Worm (Caenorhabditis elegans) whole organism, L4 larva: ENCODE results near the gene aagr-2.
A peak's percentile ranks its signal among the peaks of the same experiment; 100 is the strongest.

Experiments
- F10B5.3 ChIP-seq: sonication (generic microtip); optimal IDR thresholded peaks from 2 replicates; lab custom pipeline; 2016; ENCODE audit warnings: mild to moderate bottlenecking, missing genetic modification characterization, missing compliant biosample characterization
- F26F4.8 ChIP-seq: fragments of 200-800 bp; sonication (Bioruptor generic); conservative IDR thresholded peaks from 2 replicates; pipeline ENCODE4 v1.3.6; 2022; ENCODE audit warnings: missing genetic modification characterization, missing compliant biosample characterization
- F37D6.2 ChIP-seq: sonication (generic microtip); optimal IDR thresholded peaks from 2 replicates; lab custom pipeline; 2016; ENCODE audit warnings: mild to moderate bottlenecking, missing genetic modification characterization, missing compliant biosample characterization
- F44E2.7 ChIP-seq: fragments of 200-800 bp; sonication (Bioruptor generic); IDR thresholded peaks from 2 replicates; pipeline ENCODE4 v2.1.2; 2022; ENCODE audit warnings: missing genetic modification characterization, missing compliant biosample characterization
- T20F7.1 ChIP-seq: fragments of 200-800 bp; sonication (Bioruptor generic); optimal IDR thresholded peaks from 2 replicates; lab custom pipeline; 2018; ENCODE audit warnings: mild to moderate bottlenecking, missing genetic modification characterization, missing compliant biosample characterization
- Y48G9A.11 ChIP-seq: fragments of 200-800 bp; sonication (Bioruptor generic); IDR thresholded peaks from 2 replicates; pipeline ENCODE4 v1.3.6; 2022; ENCODE audit warnings: missing genetic modification reagents, missing genetic modification characterization, missing compliant biosample characterization
- ZK337.2 ChIP-seq: fragments of 200-800 bp; sonication (Bioruptor generic); IDR thresholded peaks from 2 replicates; pipeline ENCODE4 v1.3.6; 2022; ENCODE audit warnings: missing genetic modification reagents, missing genetic modification characterization, missing compliant biosample characterization
- ZK546.5 ChIP-seq, 2 experiments: sonication (generic microtip); optimal IDR thresholded peaks; 2 replicates each; lab custom pipeline; 2017; ENCODE audit warnings: missing biosample characterization in 2 of 2, missing genetic modification characterization in 2 of 2
- aha-1 ChIP-seq: fragments of 150-350 bp; peaks from one replicate; lab custom pipeline; 2014; ENCODE audit warnings: missing biosample characterization, missing genetic modification characterization
- ama-1 ChIP-seq: fragments of 150-350 bp; optimal IDR thresholded peaks from 2 replicates; lab custom pipeline; 2014; ENCODE audit warnings: inconsistent platforms, mixed read lengths
- arid-1 ChIP-seq: fragments of 200-800 bp; sonication (Bioruptor generic); conservative IDR thresholded peaks from 2 replicates; pipeline ENCODE4 v1.3.6; 2022; ENCODE audit warnings: missing genetic modification reagents, missing genetic modification characterization, missing compliant biosample characterization
- ceh-28 ChIP-seq: fragments of 150-350 bp; optimal IDR thresholded peaks from 2 replicates; lab custom pipeline; 2014; ENCODE audit warnings: missing biosample characterization, missing genetic modification reagents, missing genetic modification characterization
- ceh-32 ChIP-seq: sonication (generic microtip); optimal IDR thresholded peaks from 2 replicates; lab custom pipeline; 2016; ENCODE audit warnings: mild to moderate bottlenecking, missing genetic modification characterization, missing compliant biosample characterization; ENCODE audit not compliant: poor library complexity
- ceh-44 ChIP-seq: fragments of 200-800 bp; sonication (Bioruptor generic); IDR thresholded peaks from 2 replicates; pipeline ENCODE4 v1.3.6; 2022; ENCODE audit warnings: missing genetic modification reagents, missing genetic modification characterization, missing compliant biosample characterization
- ceh-62 ChIP-seq: sonication (generic microtip); optimal IDR thresholded peaks from 2 replicates; lab custom pipeline; 2017; ENCODE audit warnings: missing biosample characterization, missing genetic modification characterization
- ctbp-1 ChIP-seq: fragments of 200-800 bp; sonication (Bioruptor generic); IDR thresholded peaks from 2 replicates; pipeline ENCODE4 v1.3.6; 2022; ENCODE audit warnings: missing genetic modification reagents, missing genetic modification characterization, missing compliant biosample characterization
- daf-12 ChIP-seq: fragments of 150-350 bp; optimal IDR thresholded peaks from 2 replicates; lab custom pipeline; 2014; ENCODE audit warnings: missing biosample characterization, missing genetic modification reagents, missing genetic modification characterization
- daf-16 ChIP-seq, 3 experiments: sonication (generic microtip); optimal IDR thresholded peaks; 2 replicates each; lab custom pipeline; 2016 to 2017; ENCODE audit warnings: missing genetic modification characterization in 3 of 3, missing genetic modification reagents in 3 of 3, mild to moderate bottlenecking in 2 of 3, missing compliant biosample characterization in 2 of 3, missing biosample characterization in 1 of 3, moderate library complexity in 1 of 3
- daf-19 ChIP-seq: fragments of 200-800 bp; sonication (Bioruptor generic); conservative IDR thresholded peaks from 2 replicates; pipeline ENCODE4 v1.3.6; 2022; ENCODE audit warnings: missing genetic modification characterization, missing compliant biosample characterization
- daf-8 ChIP-seq: fragments of 200-800 bp; sonication (Bioruptor generic); IDR thresholded peaks from 2 replicates; pipeline ENCODE4 v1.3.6; 2022; ENCODE audit warnings: missing genetic modification characterization, missing compliant biosample characterization
- dmd-9 ChIP-seq: fragments of 200-800 bp; sonication (Bioruptor generic); IDR thresholded peaks from 2 replicates; pipeline ENCODE4 v1.3.6; 2022; ENCODE audit warnings: missing genetic modification reagents, missing genetic modification characterization, missing compliant biosample characterization
- dpl-1 ChIP-seq: fragments of 150-350 bp; optimal IDR thresholded peaks from 2 replicates; lab custom pipeline; 2014; ENCODE audit warnings: missing biosample characterization, missing genetic modification reagents, missing genetic modification characterization
- duxl-1 ChIP-seq: sonication (generic microtip); optimal IDR thresholded peaks from 2 replicates; lab custom pipeline; 2016; ENCODE audit warnings: mild to moderate bottlenecking, missing genetic modification characterization, moderate library complexity, missing compliant biosample characterization; ENCODE audit not compliant: poor library complexity
- egl-27 ChIP-seq: sonication (generic microtip); optimal IDR thresholded peaks from 3 replicates; lab custom pipeline; 2017; ENCODE audit warnings: missing biosample characterization, missing genetic modification reagents, missing genetic modification characterization
- egl-43 ChIP-seq: fragments of 200-800 bp; sonication (Bioruptor generic); IDR thresholded peaks from 2 replicates; pipeline ENCODE4 v1.3.6; 2022; ENCODE audit warnings: missing genetic modification reagents, missing genetic modification characterization, missing compliant biosample characterization
- fkh-10 ChIP-seq: fragments of 150-350 bp; optimal IDR thresholded peaks from 2 replicates; lab custom pipeline; 2014; ENCODE audit warnings: missing biosample characterization, missing genetic modification reagents, missing genetic modification characterization
- hlh-30 ChIP-seq: sonication (generic microtip); optimal IDR thresholded peaks from 2 replicates; lab custom pipeline; 2017; ENCODE audit warnings: antibody characterized with exemption, mild to moderate bottlenecking, missing genetic modification characterization, missing compliant biosample characterization; ENCODE audit not compliant: insufficient read depth
- hmg-1.1 ChIP-seq: fragments of 200-800 bp; sonication (Bioruptor generic); IDR thresholded peaks from 2 replicates; pipeline ENCODE4 v1.3.6; 2022; ENCODE audit warnings: missing genetic modification reagents, missing genetic modification characterization, missing compliant biosample characterization
- lin-29 ChIP-seq: fragments of 200-800 bp; sonication (Bioruptor generic); IDR thresholded peaks from 2 replicates; pipeline ENCODE4 v1.3.6; 2022; ENCODE audit warnings: missing genetic modification reagents, missing genetic modification characterization, missing compliant biosample characterization
- lir-3 ChIP-seq: sonication (generic microtip); optimal IDR thresholded peaks from 2 replicates; lab custom pipeline; 2016; ENCODE audit warnings: mild to moderate bottlenecking, missing genetic modification characterization, missing compliant biosample characterization
- mdl-1 ChIP-seq, 2 experiments: fragments of 150-350 bp in 1 of 2; sonication (generic microtip) in 1 of 2; optimal IDR thresholded peaks; 2 replicates each; lab custom pipeline; 2014 to 2017; ENCODE audit warnings: missing biosample characterization in 2 of 2, missing genetic modification characterization in 2 of 2
- mep-1 ChIP-seq: fragments of 150-350 bp; sonication (generic microtip); optimal IDR thresholded peaks from 3 replicates; lab custom pipeline; 2014; ENCODE audit warnings: missing biosample characterization, missing genetic modification characterization
- mxl-2 ChIP-seq: fragments of 200-800 bp; sonication (Bioruptor generic); conservative IDR thresholded peaks from 2 replicates; pipeline ENCODE4 v1.3.6; 2022; ENCODE audit warnings: missing genetic modification reagents, missing genetic modification characterization, missing compliant biosample characterization
- nhr-11 ChIP-seq: fragments of 150-350 bp; optimal IDR thresholded peaks from 2 replicates; lab custom pipeline; 2014; ENCODE audit warnings: missing biosample characterization, missing genetic modification characterization
- nhr-237 ChIP-seq: sonication (generic microtip); optimal IDR thresholded peaks from 2 replicates; lab custom pipeline; 2017; ENCODE audit warnings: missing biosample characterization, missing genetic modification characterization
- nhr-25 ChIP-seq: sonication (generic microtip); optimal IDR thresholded peaks from 2 replicates; lab custom pipeline; 2017; ENCODE audit warnings: missing genetic modification characterization, mild to moderate bottlenecking, missing compliant biosample characterization, antibody characterized with exemption, moderate library complexity, borderline replicate concordance; ENCODE audit not compliant: insufficient read depth
- nhr-28 ChIP-seq: fragments of 150-350 bp; optimal IDR thresholded peaks from 2 replicates; lab custom pipeline; 2014; ENCODE audit warnings: missing biosample characterization, missing genetic modification characterization
- nhr-42 ChIP-seq: fragments of 200-800 bp; sonication (Bioruptor generic); IDR thresholded peaks from 2 replicates; pipeline ENCODE4 v1.3.6; 2022; ENCODE audit warnings: missing genetic modification characterization, missing compliant biosample characterization
- nhr-48 ChIP-seq: sonication (generic microtip); optimal IDR thresholded peaks from 2 replicates; lab custom pipeline; 2016; ENCODE audit warnings: mild to moderate bottlenecking, missing genetic modification characterization, missing compliant biosample characterization
- nhr-76 ChIP-seq: fragments of 150-350 bp; optimal IDR thresholded peaks from 2 replicates; lab custom pipeline; 2014; ENCODE audit warnings: missing biosample characterization, missing genetic modification characterization
- pha-4 ChIP-seq, 2 experiments: fragments of 150-350 bp in 1 of 2; fragments of 200-800 bp in 1 of 2; sonication (Bioruptor generic) in 1 of 2; IDR thresholded peaks in 1 of 2; optimal IDR thresholded peaks in 1 of 2; 2 replicates each; pipeline versions ENCODE4 v1.3.6 to Lab custom; 2014 to 2022; ENCODE audit warnings: missing genetic modification characterization in 2 of 2, missing genetic modification reagents in 2 of 2, missing biosample characterization in 1 of 2, missing compliant biosample characterization in 1 of 2
- saeg-2 ChIP-seq: fragments of 200-800 bp; sonication (Bioruptor generic); IDR thresholded peaks from 2 replicates; pipeline ENCODE4 v1.3.6; 2022; ENCODE audit warnings: missing genetic modification reagents, missing genetic modification characterization, missing compliant biosample characterization
- set-16 ChIP-seq: fragments of 200-800 bp; sonication (Bioruptor generic); IDR thresholded peaks from 2 replicates; pipeline ENCODE4 v1.3.6; 2022; ENCODE audit warnings: missing genetic modification reagents, missing genetic modification characterization, missing compliant biosample characterization
- snpc-4 ChIP-seq: fragments of 150-350 bp; optimal IDR thresholded peaks from 2 replicates; lab custom pipeline; 2014; ENCODE audit warnings: missing biosample characterization, missing genetic modification characterization
- spr-1 ChIP-seq: sonication (generic microtip); optimal IDR thresholded peaks from 2 replicates; lab custom pipeline; 2016; ENCODE audit warnings: mild to moderate bottlenecking, missing genetic modification characterization, missing compliant biosample characterization
- spr-3 ChIP-seq: fragments of 200-800 bp; sonication (Bioruptor generic); optimal IDR thresholded peaks from 2 replicates; lab custom pipeline; 2018; ENCODE audit warnings: mild to moderate bottlenecking, missing genetic modification characterization, missing compliant biosample characterization
- unc-130 ChIP-seq: sonication (generic microtip); optimal IDR thresholded peaks from 2 replicates; lab custom pipeline; 2016; ENCODE audit warnings: missing genetic modification reagents, missing genetic modification characterization, missing compliant biosample characterization
- unc-39 ChIP-seq: sonication (generic microtip); optimal IDR thresholded peaks from 2 replicates; lab custom pipeline; 2017; ENCODE audit warnings: missing biosample characterization, missing genetic modification characterization
- zip-11 ChIP-seq: fragments of 200-800 bp; sonication (Bioruptor generic); IDR thresholded peaks from 2 replicates; pipeline ENCODE4 v1.3.6; 2022; ENCODE audit warnings: missing genetic modification characterization, missing compliant biosample characterization
- zip-2 ChIP-seq: fragments of 150-350 bp; optimal IDR thresholded peaks from 2 replicates; lab custom pipeline; 2014; ENCODE audit warnings: missing biosample characterization, missing genetic modification characterization
- ztf-7 ChIP-seq: fragments of 150-350 bp; optimal IDR thresholded peaks from 2 replicates; lab custom pipeline; 2014; ENCODE audit warnings: missing biosample characterization, missing genetic modification characterization

The aagr-2 gene

ce11 chrII:4904277-4904676 is 20.8 kb downstream of the aagr-2 start (continued):
- TF ChIP-seq F37D6.2 (tag; lab: Kevin White, UChicago), result peak; percentile 40
- TF ChIP-seq pha-4 (GFP tag; IDR thresholded peaks at IDR 0.05; lab: Robert Waterston, UW), result peak; percentile 37; the same call in 1 of the 2 replicates
- peak; percentile 23 for TF ChIP-seq pha-4 (tag; optimal IDR thresholded peaks at IDR 0.05; lab: Kevin White, UChicago)
- TF ChIP-seq spr-1 (tag; lab: Kevin White, UChicago), result no peak
- TF ChIP-seq unc-39 (tag; lab: Kevin White, UChicago), result no peak
- peak; percentile 73 for TF ChIP-seq nhr-28 (tag; lab: Kevin White, UChicago)
- no peak for TF ChIP-seq F26F4.8 (GFP tag; lab: Robert Waterston, UW)
- no peak for TF ChIP-seq ZK546.5 (tag; optimal IDR thresholded peaks at IDR 0.05; lab: Kevin White, UChicago)
- peak; percentile 89 for TF ChIP-seq hlh-30 (tag; lab: Kevin White, UChicago)
- TF ChIP-seq nhr-76, result no peak
- peak; percentile 37 to 86 for TF ChIP-seq mdl-1 (tag; optimal IDR thresholded peaks at IDR 0.05; lab: Kevin White, UChicago)
- TF ChIP-seq fkh-10 (GFP tag; lab: Kevin White, UChicago), result peak; percentile 33
- no peak for TF ChIP-seq ceh-32 (tag; lab: Kevin White, UChicago)
- TF ChIP-seq nhr-25, result no peak
- TF ChIP-seq nhr-237 (tag; lab: Kevin White, UChicago), result no peak
- peak; percentile 50 for TF ChIP-seq ama-1 (lab: Kevin White, UChicago)
- TF ChIP-seq duxl-1 (tag; lab: Kevin White, UChicago), result no peak
- no peak for TF ChIP-seq ceh-62
- TF ChIP-seq ctbp-1 (GFP tag; lab: Robert Waterston, UW), result peak; percentile 41; the same call in 1 of the 2 replicates
- no peak for TF ChIP-seq ceh-28
- TF ChIP-seq mep-1 (tag; lab: Kevin White, UChicago), result peak; percentile 78
- TF ChIP-seq set-16 (GFP tag; lab: Robert Waterston, UW), result 0 out of 2 replicates have a peak, but pooled peaks have one; percentile 11
- peak; percentile 56 for TF ChIP-seq dpl-1 (GFP tag; lab: Kevin White, UChicago)
- no peak for TF ChIP-seq ztf-7 (tag; lab: Kevin White, UChicago)
- no peak for TF ChIP-seq daf-19 (GFP tag; lab: Robert Waterston, UW)
- TF ChIP-seq ceh-44, result no peak
- TF ChIP-seq snpc-4 (tag; lab: Kevin White, UChicago), result peak; percentile 7
- TF ChIP-seq daf-16 (GFP tag; optimal IDR thresholded peaks at IDR 0.05; lab: Kevin White, UChicago), result peak in 1 of 2 experiments; percentile 16
- peak; percentile 64 for TF ChIP-seq daf-16 (tag; optimal IDR thresholded peaks at IDR 0.05; lab: Kevin White, UChicago)
- TF ChIP-seq nhr-42 (GFP tag; lab: Robert Waterston, UW), result no peak
- TF ChIP-seq F44E2.7 (GFP tag; lab: Robert Waterston, UW), result no peak
- TF ChIP-seq Y48G9A.11 (GFP tag; lab: Robert Waterston, UW), result no peak
- TF ChIP-seq zip-11 (GFP tag; lab: Robert Waterston, UW), result no peak
- TF ChIP-seq egl-27 (tag; lab: Kevin White, UChicago), result no peak
- TF ChIP-seq saeg-2 (GFP tag; lab: Robert Waterston, UW), result no peak
- no peak for TF ChIP-seq mxl-2 (GFP tag; lab: Robert Waterston, UW)
- peak; percentile 25 for TF ChIP-seq T20F7.1
- no peak for TF ChIP-seq zip-2 (tag; lab: Kevin White, UChicago)
- TF ChIP-seq daf-12 (tag; lab: Kevin White, UChicago), result no peak
- TF ChIP-seq dmd-9 (GFP tag; lab: Robert Waterston, UW), result no peak
- TF ChIP-seq lir-3 (tag; lab: Kevin White, UChicago), result no peak
- TF ChIP-seq nhr-11 (tag; lab: Kevin White, UChicago), result peak; percentile 71
- TF ChIP-seq nhr-48 (tag; lab: Kevin White, UChicago), result peak; percentile 13
- TF ChIP-seq ZK337.2 (GFP tag; lab: Robert Waterston, UW), result no peak
- no peak for TF ChIP-seq spr-3 (GFP tag; lab: Kevin White, UChicago)
- TF ChIP-seq lin-29 (GFP tag; lab: Robert Waterston, UW), result no peak
- no peak for TF ChIP-seq egl-43 (GFP tag; lab: Robert Waterston, UW)
- no peak for TF ChIP-seq F10B5.3
- TF ChIP-seq hmg-1.1, result peak; percentile 79
- TF ChIP-seq unc-130 (GFP tag; lab: Kevin White, UChicago), result peak; percentile 64
- no peak for TF ChIP-seq daf-8
- TF ChIP-seq aha-1, result no peak
- TF ChIP-seq arid-1 (GFP tag; lab: Robert Waterston, UW), result peak; percentile 68; the same call in 1 of the 2 replicates
